Worm (Caenorhabditis elegans) whole organism, midembryonic: ENCODE measurements around the gene W08F4.12.
"Not testable (repeated sequence)": the region's sequence is repeated elsewhere in the genome, so short reads cannot be mapped to it uniquely, and the experiment has no call there.

Experiments
- T22C8.4 ChIP-seq: fragments of 200-800 bp; sonication (Bioruptor generic); IDR thresholded peaks from 2 replicates; pipeline ENCODE4 v1.3.6; 2022; ENCODE audit warnings: missing genetic modification characterization, missing compliant biosample characterization
- cog-1 ChIP-seq: sonication (generic microtip); optimal IDR thresholded peaks from 2 replicates; lab custom pipeline; 2016; ENCODE audit warnings: missing genetic modification characterization, missing compliant biosample characterization
- flt-1 ChIP-seq: fragments of 200-800 bp; sonication (Bioruptor generic); IDR thresholded peaks from 2 replicates; pipeline ENCODE4 v1.3.6; 2022; ENCODE audit warnings: missing genetic modification characterization, missing compliant biosample characterization
- klf-2 ChIP-seq: fragments of 200-800 bp; sonication (Bioruptor generic); conservative IDR thresholded peaks from 2 replicates; pipeline ENCODE4 v1.3.6; 2022; ENCODE audit warnings: missing genetic modification reagents, missing genetic modification characterization, missing compliant biosample characterization
- med-1 ChIP-seq: sonication (generic microtip); optimal IDR thresholded peaks from 2 replicates; lab custom pipeline; 2017; ENCODE audit warnings: missing genetic modification characterization, mild to moderate bottlenecking, missing compliant biosample characterization, antibody characterized with exemption, missing genetic modification reagents; ENCODE audit not compliant: insufficient read depth
- ref-1 ChIP-seq: fragments of 200-800 bp; sonication (Bioruptor generic); conservative IDR thresholded peaks from 2 replicates; pipeline ENCODE4 v1.3.6; 2022; ENCODE audit warnings: missing genetic modification reagents, missing genetic modification characterization, missing compliant biosample characterization
- tab-1 ChIP-seq: fragments of 200-800 bp; sonication (Bioruptor generic); IDR thresholded peaks from 2 replicates; pipeline ENCODE4 v1.3.6; 2022; ENCODE audit warnings: missing genetic modification characterization, missing compliant biosample characterization
- ztf-23 ChIP-seq: fragments of 200-800 bp; sonication (Bioruptor generic); IDR thresholded peaks from 2 replicates; pipeline ENCODE4 v1.3.6; 2022; ENCODE audit warnings: missing genetic modification reagents, missing genetic modification characterization, missing compliant biosample characterization
- ztf-29 ChIP-seq: fragments of 200-800 bp; sonication (Bioruptor generic); IDR thresholded peaks from 2 replicates; pipeline ENCODE4 v1.3.6; 2022; ENCODE audit warnings: missing genetic modification reagents, missing genetic modification characterization, missing compliant biosample characterization

The W08F4.12 gene

DNA sequence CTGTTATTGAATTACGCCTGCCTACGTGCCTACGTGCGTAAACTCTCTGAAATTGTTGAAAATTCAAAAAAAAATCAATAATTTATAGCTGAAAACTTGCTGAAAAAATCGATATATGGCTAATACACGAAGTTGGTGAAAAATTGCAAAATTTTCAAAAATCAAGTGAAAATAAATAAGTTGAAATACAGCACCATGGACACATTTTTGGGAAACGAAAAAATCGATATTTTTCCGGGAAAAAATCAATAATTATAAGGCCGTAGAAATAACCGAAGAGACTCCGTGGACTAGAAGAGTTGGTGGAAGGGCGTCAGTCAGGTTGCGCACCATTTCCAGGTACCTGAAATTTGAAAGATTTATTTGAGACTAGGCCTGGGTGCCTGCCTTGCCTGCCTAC, 30.5 kb upstream of the W08F4.12 start:
- no peak for TF ChIP-seq tab-1 (GFP tag; lab: Robert Waterston, UW)
- TF ChIP-seq T22C8.4 (GFP tag; lab: Robert Waterston, UW) = peak; percentile 77

- TF ChIP-seq ztf-23, ztf-29, T22C8.4 (GFP tag; lab: Robert Waterston, UW): not testable (repeated sequence)
Observed at ce11 chrII:612361-612760, 28.1 kb upstream of the W08F4.12 start, which contains the start of gene clec-118. Gene clec-118, minus strand, starts transcription at chrII:612461.

- TF ChIP-seq ztf-29 (GFP tag; lab: Robert Waterston, UW) (no peak), cog-1 (no peak), tab-1 (GFP tag; lab: Robert Waterston, UW) (no peak), ztf-23 (GFP tag; lab: Robert Waterston, UW) (no peak), med-1 (GFP tag; lab: Kevin White, UChicago) (no peak), ref-1 (GFP tag; lab: Robert Waterston, UW) (no peak), klf-2 (GFP tag; lab: Robert Waterston, UW) (no peak), T22C8.4 (GFP tag; lab: Robert Waterston, UW) (no peak), flt-1 (GFP tag; lab: Robert Waterston, UW) (no peak)
Observed at ce11 chrII:608757-609156, 24.5 kb upstream of the W08F4.12 start, which contains the start of gene W04H10.1. Gene W04H10.1, plus strand, starts transcription at chrII:609057.

ce11 chrII:608341-608740, 24.1 kb upstream of the W08F4.12 start, which contains the start of gene W04H10.6:
Gene W04H10.6, minus strand, starts transcription at chrII:608441.
- TF ChIP-seq ztf-29 (GFP tag; lab: Robert Waterston, UW) (no peak), klf-2 (GFP tag; lab: Robert Waterston, UW) (no peak), cog-1 (no peak), med-1 (GFP tag; lab: Kevin White, UChicago) (no peak), ztf-23 (GFP tag; lab: Robert Waterston, UW) (no peak), T22C8.4 (GFP tag; lab: Robert Waterston, UW) (no peak), flt-1 (GFP tag; lab: Robert Waterston, UW) (no peak)

DNA sequence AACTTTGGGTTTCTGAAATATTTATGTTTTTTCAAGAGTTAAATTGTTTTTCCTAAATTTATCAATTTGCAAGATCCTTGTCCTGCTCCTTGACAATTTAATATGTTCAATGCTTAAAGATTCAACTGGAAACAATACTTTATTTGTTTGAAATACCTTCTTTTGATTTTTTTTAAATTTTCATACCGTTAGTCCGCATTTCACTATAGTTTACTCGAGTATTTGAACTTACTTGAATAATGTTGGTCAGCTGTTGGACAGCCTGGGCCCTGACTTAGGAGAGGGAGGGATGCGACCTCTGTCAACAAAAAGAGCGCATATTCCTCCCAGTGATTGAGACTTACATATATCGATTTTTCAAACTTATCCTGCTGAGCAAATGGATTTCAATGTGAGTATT, 21.8 kb upstream of the W08F4.12 start, which contains the start of gene W04H10.5:
TSS of gene W04H10.5 (plus strand) at position 301 of the 400 bp plus-strand sequence.
- TF ChIP-seq ztf-29 (GFP tag; lab: Robert Waterston, UW) = no peak
- TF ChIP-seq ztf-23 (GFP tag; lab: Robert Waterston, UW) = no peak
- no peak for TF ChIP-seq tab-1 (GFP tag; lab: Robert Waterston, UW)
- TF ChIP-seq flt-1 (GFP tag; lab: Robert Waterston, UW) = no peak
- TF ChIP-seq klf-2 (GFP tag; lab: Robert Waterston, UW) = no peak
- no peak for TF ChIP-seq ref-1 (GFP tag; lab: Robert Waterston, UW)
- TF ChIP-seq T22C8.4 (GFP tag; lab: Robert Waterston, UW) = no peak
- no peak for TF ChIP-seq cog-1
- TF ChIP-seq med-1 (GFP tag; lab: Kevin White, UChicago) = no peak

DNA sequence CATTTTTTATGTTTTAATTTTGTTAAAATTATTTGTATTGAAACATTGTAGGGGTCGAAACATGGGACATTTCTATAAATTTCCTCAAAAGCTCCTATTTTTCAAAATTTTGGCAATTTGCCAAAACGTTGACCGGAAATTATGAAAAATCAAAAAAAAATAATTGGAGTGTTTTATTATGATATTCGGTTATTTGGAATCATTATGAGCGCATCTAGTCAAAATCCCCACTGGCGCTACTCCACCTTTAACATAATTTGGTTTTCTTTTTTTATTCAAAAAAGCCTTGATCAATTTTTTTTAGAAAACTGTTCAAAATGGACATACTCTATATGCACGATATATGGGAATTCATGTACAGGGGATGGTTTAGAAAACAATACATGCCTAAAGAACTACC, 21.0 kb upstream of the W08F4.12 start, which contains the start of gene W04H10.2:
TSS of gene W04H10.2 (plus strand) at position 301 of the 400 bp plus-strand sequence.
- TF ChIP-seq med-1 (GFP tag; lab: Kevin White, UChicago) = no peak
- TF ChIP-seq T22C8.4 (GFP tag; lab: Robert Waterston, UW) = no peak
- TF ChIP-seq tab-1 (GFP tag; lab: Robert Waterston, UW) = no peak
- no peak for TF ChIP-seq ztf-23 (GFP tag; lab: Robert Waterston, UW)
- no peak for TF ChIP-seq klf-2 (GFP tag; lab: Robert Waterston, UW)
- no peak for TF ChIP-seq ztf-29 (GFP tag; lab: Robert Waterston, UW)
- TF ChIP-seq cog-1 = no peak
- no peak for TF ChIP-seq flt-1 (GFP tag; lab: Robert Waterston, UW)
- TF ChIP-seq ref-1 (GFP tag; lab: Robert Waterston, UW) = no peak

DNA sequence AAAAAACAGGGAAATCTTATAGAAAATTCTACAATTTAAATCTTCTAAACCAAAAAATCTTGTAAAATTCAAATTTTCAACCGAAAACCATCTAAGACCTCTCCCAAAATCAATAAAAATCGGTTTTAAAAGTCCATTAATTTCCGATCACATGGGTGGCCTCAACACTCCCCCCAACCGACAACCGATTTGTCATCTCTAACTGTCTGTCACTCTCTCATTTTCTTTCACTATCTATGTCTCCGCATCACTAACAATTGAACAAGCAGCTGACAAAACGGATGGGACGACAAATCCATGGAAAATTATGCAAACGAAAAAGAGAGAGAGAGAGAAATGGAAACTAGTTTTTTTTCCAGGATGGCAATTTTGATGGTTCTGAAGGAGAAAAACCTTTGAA, 18.7 kb upstream of the W08F4.12 start:
- TF ChIP-seq cog-1 (peak; percentile 64), ref-1 (GFP tag; lab: Robert Waterston, UW) (no peak), med-1 (GFP tag; lab: Kevin White, UChicago) (no peak)

DNA sequence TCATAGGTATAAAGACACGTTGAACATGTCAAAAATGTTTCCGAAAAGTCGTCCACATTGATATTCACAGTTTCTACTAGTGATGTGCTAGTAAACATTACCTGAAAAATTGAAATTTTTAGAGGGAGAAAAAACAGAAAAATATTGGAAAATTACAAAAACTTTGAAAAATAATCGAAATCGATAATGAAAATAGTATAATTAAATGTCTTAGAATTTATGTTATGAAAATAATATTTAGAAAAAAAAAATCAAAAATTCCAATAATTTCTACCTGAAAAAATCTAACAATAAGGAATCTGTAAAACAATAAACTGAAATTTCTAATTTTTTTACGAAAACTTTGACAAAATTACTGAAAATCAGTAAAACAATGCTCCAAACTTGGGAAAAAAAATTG, 17.8 kb upstream of the W08F4.12 start, which contains the start of gene nhl-3:
TSS of gene nhl-3 (minus strand) at position 101 of the 400 bp plus-strand sequence.
- no peak for TF ChIP-seq tab-1 (GFP tag; lab: Robert Waterston, UW)
- TF ChIP-seq ref-1 (GFP tag; lab: Robert Waterston, UW) = no peak
- no peak for TF ChIP-seq flt-1 (GFP tag; lab: Robert Waterston, UW)
- no peak for TF ChIP-seq ztf-29 (GFP tag; lab: Robert Waterston, UW)
- no peak for TF ChIP-seq klf-2 (GFP tag; lab: Robert Waterston, UW)
- no peak for TF ChIP-seq ztf-23 (GFP tag; lab: Robert Waterston, UW)
- TF ChIP-seq T22C8.4 (GFP tag; lab: Robert Waterston, UW) = no peak
- no peak for TF ChIP-seq cog-1
- TF ChIP-seq med-1 (GFP tag; lab: Kevin White, UChicago) = no peak

- TF ChIP-seq klf-2 (GFP tag; lab: Robert Waterston, UW) (no peak), T22C8.4 (GFP tag; lab: Robert Waterston, UW) (no peak), cog-1 (peak; percentile 43), med-1 (GFP tag; lab: Kevin White, UChicago) (no peak)
Observed at ce11 chrII:601305-601704, 17.1 kb upstream of the W08F4.12 start.

ce11 chrII:596702-597101, 12.5 kb upstream of the W08F4.12 start:
- no peak for TF ChIP-seq cog-1
- no peak for TF ChIP-seq ztf-23 (GFP tag; lab: Robert Waterston, UW)
- no peak for TF ChIP-seq ztf-29 (GFP tag; lab: Robert Waterston, UW)
